Fruit fly (Drosophila melanogaster) whole organism, larva: ENCODE results near the gene cold.

ENCODE experiments used
- noc ChIP-seq: fragments of 200-800 bp; sonication (Bioruptor generic); optimal IDR thresholded peaks from 3 replicates; lab custom pipeline; 2019; ENCODE audit warnings: missing biosample characterization, mild to moderate bottlenecking, missing genetic modification characterization, moderate library complexity

Gene cold

dm6 chr2L:559311-559710 is 14.8 kb upstream of the cold start, which contains the start of gene Tspo:
TSS of gene Tspo (plus strand) at chr2L:559612.
- peak; percentile 11 for TF ChIP-seq noc

DNA sequence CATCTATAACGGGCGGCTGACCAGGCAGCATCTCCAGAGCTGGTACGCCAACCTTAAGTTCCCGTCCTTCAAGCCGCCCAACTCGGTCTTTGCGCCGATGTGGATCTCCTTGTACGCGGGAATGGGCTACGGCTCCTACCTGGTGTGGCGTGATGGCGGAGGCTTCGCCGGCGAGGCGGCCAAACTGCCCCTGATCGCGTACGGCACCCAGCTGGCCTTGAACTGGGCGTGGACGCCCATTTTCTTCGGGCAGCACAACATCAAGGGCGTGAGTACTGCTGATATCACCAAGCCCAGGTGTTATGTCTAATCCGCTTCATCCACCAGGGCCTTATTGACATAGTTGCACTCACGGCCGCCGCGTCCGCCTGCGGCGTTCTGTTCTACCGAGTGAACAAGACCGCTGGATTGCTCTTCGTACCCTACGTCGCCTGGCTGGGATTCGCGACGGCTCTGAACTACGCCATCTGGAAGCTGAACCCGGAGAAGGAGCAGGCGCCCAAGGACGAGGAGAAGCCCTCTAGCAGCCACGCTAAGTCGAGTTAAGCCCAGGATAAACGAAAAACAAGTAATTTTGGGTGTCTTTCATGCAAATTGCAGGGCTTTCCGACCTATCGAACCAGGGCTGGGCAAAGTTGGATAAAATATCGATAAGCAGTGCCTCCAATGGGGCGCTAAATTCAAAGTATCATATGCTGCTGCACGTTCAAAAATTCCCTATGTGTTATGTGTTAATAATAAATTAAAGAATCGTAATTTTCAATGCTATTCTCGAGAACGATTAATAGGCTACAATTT is 14.1 kb upstream of the cold start, which contains the start of gene rempA:
rempA (minus strand) TSS at position 541 of the 798 bp plus-strand sequence.
- TF ChIP-seq noc: no peak

dm6 chr2L:563314-563713 is 10.8 kb upstream of the cold start:
- no peak for TF ChIP-seq noc

DNA sequence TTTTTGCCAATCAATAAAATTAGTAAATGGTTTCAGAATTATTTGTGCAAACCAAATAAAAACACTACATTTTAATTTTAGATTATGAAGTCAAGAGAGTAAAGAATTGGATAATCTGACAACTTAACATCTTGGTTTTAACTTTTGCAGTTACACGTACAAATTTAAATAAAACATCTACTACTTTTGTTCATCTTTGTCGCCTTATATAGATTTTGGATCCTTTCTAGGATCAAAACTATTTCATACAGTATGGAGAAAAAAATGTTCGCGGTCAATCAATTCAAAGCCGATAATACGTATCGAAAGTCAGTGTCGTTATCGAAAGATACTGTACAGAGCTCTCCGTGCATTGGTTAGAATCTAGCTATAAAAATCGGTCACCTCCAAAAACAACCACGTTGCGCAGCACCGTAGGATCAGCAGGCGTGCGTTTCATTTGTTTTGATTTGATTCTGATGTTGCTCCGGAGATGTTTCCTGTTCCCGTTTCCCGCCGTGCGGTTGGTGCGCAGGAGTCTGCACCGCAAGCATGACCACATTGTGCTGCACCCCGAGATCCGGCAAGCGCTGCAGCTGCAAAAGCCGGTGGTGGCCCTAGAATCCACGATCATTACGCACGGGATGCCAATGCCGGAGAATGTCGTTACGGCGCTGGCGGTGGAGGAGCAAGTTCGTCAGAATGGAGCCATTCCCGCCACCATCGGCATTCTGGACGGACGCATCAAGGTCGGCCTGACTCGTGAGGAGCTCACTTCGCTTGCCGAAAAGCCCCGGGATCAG is 10.1 kb upstream of the cold start, which contains the start of the genes uncNacbeta and CG2794:
uncNacbeta (minus strand) TSS at position 51 of the 782 bp plus-strand sequence.
CG2794 (plus strand) TSS at position 395 of the 782 bp plus-strand sequence.
- TF ChIP-seq noc: no peak

DNA sequence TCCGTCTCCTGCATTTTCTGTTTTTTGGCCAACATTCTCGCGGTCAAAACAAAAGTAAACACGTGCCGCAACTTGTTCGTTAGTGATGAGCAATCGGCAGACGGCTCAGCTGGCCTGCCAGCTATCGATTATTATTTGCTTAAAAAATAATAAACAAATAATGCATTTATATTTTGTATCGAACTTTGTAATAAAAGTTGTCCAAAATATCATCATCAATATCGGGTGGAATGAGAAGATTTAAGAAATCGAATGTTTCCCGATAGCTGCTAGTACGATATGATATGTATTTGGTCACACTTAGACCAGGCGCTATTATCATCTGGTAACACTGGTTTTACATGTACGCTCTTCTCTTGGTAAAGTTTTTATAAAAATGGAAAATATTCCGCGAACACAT is 6.1 kb upstream of the cold start, which contains the start of the genes Nle and Sf3b1:
Nle (minus strand) TSS at position 92 of the 400 bp plus-strand sequence.
Sf3b1 (plus strand) TSS at position 311 of the 400 bp plus-strand sequence.
- TF ChIP-seq noc: no peak

- no peak for TF ChIP-seq noc
Observed at dm6 chr2L:576559-577184, 2.6 kb downstream of the cold start, which contains the start of gene Ptth. TSS of gene Ptth (minus strand) at chr2L:576896.

DNA sequence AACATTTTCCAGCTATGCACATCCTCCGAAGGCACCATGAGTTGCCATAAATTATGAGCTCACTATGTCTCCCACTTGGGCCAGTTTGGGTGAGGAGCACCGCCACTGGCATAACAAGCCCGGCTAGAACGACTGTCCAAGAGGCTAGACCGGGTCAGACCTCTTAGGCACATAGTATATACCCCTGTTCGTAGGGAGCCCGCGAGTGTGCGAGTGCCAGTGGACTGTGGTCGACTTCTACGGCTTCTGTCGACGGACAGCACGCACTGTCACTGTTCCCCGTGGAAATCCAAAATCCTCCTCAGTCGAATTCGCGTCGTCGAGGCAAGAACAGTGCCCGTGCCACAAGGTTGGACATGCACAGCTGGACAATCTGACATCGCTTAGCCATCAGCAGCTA is 3.1 kb downstream of the cold start, which contains the start of gene Pph13:
Pph13 (plus strand) TSS at position 301 of the 400 bp plus-strand sequence.
- no peak for TF ChIP-seq noc

- TF ChIP-seq noc: no peak
Observed at dm6 chr2L:585268-585667, 11.2 kb downstream of the cold start.

DNA sequence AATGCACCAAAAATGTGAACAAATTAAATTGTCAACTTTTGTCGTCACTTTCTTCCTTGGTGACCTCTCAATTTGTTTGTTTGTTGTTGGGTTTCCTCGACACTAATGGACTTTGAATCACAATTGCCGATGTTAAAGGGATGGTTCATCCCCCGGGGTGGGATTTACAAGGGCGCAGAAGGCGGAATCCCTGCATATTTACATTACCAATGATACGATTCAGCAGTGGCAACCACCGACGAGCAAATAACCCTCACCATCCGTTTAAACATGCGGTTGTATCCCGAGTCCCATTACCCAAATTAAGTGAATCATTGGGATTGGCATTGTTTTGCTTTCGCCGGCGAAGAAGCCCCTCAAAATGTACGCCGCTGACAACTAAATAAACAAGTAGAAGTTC is 17.4 kb downstream of the cold start:
- TF ChIP-seq noc: no peak

dm6 chr2L:594048-594447 is 20.0 kb downstream of the cold start:
- no peak for TF ChIP-seq noc

DNA sequence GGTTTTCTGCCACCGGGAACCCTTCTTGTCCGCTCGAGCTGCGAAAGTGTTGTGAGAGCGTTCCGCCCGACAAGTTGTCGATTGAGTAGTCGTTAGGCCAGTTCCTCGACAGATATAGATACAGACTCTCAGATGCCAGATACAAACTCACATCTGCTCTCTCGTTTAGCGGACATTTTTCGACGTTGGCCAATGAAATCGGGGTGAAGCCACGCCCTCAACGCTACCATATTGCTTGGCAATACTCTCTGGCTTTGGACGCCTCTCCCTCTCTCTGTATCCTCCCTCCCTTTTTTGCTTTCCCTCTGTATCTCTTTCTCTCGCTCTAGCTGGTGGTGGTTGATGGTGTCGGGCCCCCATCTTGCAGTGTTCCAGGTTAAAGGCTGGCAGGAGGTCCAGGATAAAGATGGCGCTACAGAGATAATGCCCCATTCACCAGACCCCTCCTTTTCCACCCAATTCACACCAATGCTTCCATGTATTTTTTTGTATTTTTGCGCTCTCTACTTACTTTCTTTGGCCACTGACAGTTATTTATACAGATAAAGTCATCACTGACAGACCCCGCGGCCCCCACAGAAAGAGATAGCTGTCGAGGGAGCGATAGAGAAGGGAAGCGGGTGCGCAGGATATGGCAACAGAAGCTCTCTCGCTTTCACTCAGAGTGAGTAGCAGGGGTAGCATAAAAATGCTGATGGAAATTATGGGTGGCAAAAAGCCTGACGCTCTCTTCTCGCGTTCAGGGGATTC is 20.7 kb downstream of the cold start, which contains the start of gene Gsc:
Gsc (minus strand) TSS at position 51 of the 750 bp plus-strand sequence.
- TF ChIP-seq noc: no peak

DNA sequence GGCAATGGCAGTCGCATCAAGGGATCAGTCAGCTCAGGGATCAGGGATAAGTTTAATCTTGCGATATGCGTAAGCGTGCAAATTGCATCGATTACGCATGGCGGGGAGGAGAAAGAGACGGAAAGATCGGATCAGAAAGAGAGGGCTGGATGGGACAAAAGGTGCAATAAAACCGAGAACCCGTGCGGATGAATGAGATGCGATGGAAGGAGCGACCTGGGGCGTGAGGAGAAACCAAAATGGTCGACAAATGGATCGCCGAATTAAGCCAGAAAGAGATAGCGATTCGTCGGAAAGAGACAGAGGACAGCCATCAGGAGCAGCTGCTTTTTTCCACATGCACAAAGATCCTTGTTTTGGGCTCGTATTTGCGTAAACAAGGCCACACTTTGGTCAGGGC is 23.7 kb downstream of the cold start:
- TF ChIP-seq noc: no peak

DNA sequence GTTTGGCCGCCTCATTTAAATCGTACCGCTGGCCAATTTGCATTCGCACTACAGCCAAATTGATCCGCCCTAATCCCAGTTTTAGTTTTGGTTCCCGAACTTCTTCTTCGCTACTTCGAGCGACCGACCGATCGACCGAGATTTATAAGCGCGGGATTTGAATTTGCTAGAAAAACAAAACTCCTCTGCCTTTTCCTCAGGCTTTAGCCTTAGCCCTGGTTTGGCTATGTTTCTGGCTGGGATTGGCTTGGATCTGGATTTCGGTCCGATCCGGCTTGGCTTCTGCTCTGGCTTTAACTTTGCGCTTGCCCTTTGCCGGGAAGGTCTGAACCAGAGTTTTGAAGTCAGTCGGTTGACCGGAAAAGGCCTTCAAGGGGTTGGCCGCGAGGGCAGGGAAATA is 27.8 kb downstream of the cold start:
- no peak for TF ChIP-seq noc

DNA sequence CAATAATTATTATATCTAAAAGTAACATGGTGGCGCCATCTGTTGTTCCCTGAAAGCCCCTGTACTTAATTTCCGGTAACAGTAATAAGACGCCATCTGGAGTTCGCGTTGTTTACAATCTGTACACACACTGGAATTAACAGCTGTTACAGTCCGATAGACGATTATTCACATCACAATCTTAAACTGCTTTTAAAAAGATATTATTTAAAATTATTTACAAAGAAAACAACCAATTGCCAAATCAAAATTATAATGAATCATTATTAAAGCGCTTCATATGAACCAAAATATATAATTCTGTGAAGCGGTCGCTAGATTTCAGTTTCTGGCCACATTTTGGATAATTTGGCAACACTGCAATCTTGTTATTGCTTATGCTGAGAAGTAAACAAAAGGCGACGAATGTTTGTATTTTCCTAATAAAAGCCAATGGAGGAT is 28.4 kb downstream of the cold start, which contains the start of gene CG13689:
CG13689 (plus strand) TSS at position 375 of the 441 bp plus-strand sequence.
- TF ChIP-seq noc: no peak

DNA sequence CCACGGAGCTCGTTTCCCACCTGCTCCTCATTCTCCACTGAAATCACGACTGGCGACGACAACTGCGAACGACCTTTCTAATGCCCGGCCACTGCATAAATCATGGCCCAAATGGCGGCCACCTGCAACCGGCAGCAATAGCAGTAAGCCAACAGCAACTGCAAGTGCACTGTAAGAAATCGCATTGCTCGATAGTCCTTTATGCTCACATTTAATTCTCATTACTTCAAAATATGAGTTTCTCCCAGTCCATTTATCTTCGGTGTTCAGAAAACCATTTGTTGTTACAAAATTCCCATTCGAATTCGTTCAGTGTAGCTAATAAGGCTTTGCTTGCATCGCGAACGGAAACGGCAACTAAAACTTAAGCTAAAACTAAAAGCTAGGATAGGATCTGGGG is 30.0 kb downstream of the cold start:
- TF ChIP-seq noc: no peak

DNA sequence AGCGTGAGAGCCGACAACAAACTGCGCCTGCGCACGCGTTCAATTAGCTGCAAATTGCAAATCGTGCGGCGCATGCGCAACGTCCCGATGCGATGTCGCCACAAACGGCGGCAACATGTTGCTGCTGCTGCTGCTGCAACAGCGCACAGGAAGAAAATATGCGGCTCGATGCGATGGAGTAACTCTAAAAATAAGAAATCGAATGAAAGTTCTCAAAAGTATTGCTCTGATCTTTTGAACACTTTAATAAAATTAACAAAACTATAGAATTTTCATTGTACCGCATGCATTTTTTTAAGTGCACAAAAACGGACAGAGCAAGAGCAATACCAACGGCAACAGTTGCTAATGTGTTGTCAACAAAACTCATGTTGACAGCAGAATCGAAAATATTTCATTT is 32.1 kb downstream of the cold start:
- TF ChIP-seq noc: no peak
